Fruit fly (Drosophila melanogaster): ENCODE data around the gene CG45060.

Gene CG45060

dm6 chrX:9875948-9876853 is 7.8 kb upstream of the CG45060 start, which contains the start of gene CG15247 (continued):
- TF ChIP-seq bab2 (GFP tag; optimal IDR thresholded peaks at IDR 0.05): peak; percentile 73
- TF ChIP-seq Atf-2 (GFP tag; optimal IDR thresholded peaks at IDR 0.05): peak; percentile 51
- no peak for TF ChIP-seq Lim3 (GFP tag; IDR thresholded peaks at IDR 0.05)
- no peak for TF ChIP-seq CG15073 (GFP tag; optimal IDR thresholded peaks at IDR 0.05)
- peak; percentile 63 for TF ChIP-seq CG8388 (GFP tag; optimal IDR thresholded peaks at IDR 0.05)
- TF ChIP-seq dati (GFP tag; IDR thresholded peaks at IDR 0.05): no peak
- no peak for TF ChIP-seq lov (optimal IDR thresholded peaks at IDR 0.05)
- peak; percentile 55; the same call in 1 of the 3 replicates for TF ChIP-seq lov (GFP tag; IDR thresholded peaks at IDR 0.05)
- TF ChIP-seq CG12236 (GFP tag; optimal IDR thresholded peaks at IDR 0.05): peak; percentile 13
- peak; percentile 50 for TF ChIP-seq CG7786 (GFP tag; optimal IDR thresholded peaks at IDR 0.05)
- peak; percentile 33 for TF ChIP-seq CG8089 (GFP tag; optimal IDR thresholded peaks at IDR 0.05)
- peak; percentile 71 for TF ChIP-seq croc (GFP tag; conservative IDR thresholded peaks at IDR 0.05)
- peak; percentile 62 for TF ChIP-seq CG12219 (GFP tag; optimal IDR thresholded peaks at IDR 0.05)
- peak; percentile 50 for TF ChIP-seq Chrac-16 (GFP tag; optimal IDR thresholded peaks at IDR 0.05)
- TF ChIP-seq CG10321 (GFP tag; IDR thresholded peaks at IDR 0.05): no peak
- peak; percentile 71 for TF ChIP-seq Dip3 (GFP tag; optimal IDR thresholded peaks at IDR 0.05)
- TF ChIP-seq crol (GFP tag; IDR thresholded peaks at IDR 0.05): peak; percentile 82
- TF ChIP-seq CG42726 (GFP tag; IDR thresholded peaks at IDR 0.05; ENCODE audit: partially characterized antibody): no peak
- TF ChIP-seq hth (optimal IDR thresholded peaks at IDR 0.05): no peak
- peak; percentile 65 for TF ChIP-seq CG8765 (GFP tag; IDR thresholded peaks at IDR 0.05)
- peak; percentile 68 for TF ChIP-seq B-H2 (GFP tag; optimal IDR thresholded peaks at IDR 0.05)
- no peak for TF ChIP-seq ftz-f1 (GFP tag; optimal IDR thresholded peaks at IDR 0.05)
- TF ChIP-seq ERR (GFP tag; optimal IDR thresholded peaks at IDR 0.05): no peak
- TF ChIP-seq CG30431 (GFP tag; optimal IDR thresholded peaks at IDR 0.05): peak; percentile 22
- TF ChIP-seq CG14441 (GFP tag; IDR thresholded peaks at IDR 0.05): peak; percentile 82
- peak in 1 of 2 experiments; percentile 16 for TF ChIP-seq Eip74EF (GFP tag; optimal IDR thresholded peaks at IDR 0.05)
- peak; percentile 0 for TF ChIP-seq CG17568 (GFP tag; optimal IDR thresholded peaks at IDR 0.05)
- TF ChIP-seq gcm2 (GFP tag; optimal IDR thresholded peaks at IDR 0.05): no peak
- TF ChIP-seq HmgD (GFP tag; optimal IDR thresholded peaks at IDR 0.05): no peak
- no peak for TF ChIP-seq Stat92E (GFP tag; optimal IDR thresholded peaks at IDR 0.05)
- TF ChIP-seq Atf3 (GFP tag; optimal IDR thresholded peaks at IDR 0.05): peak; percentile 11
- no peak for TF ChIP-seq corto (GFP tag; optimal IDR thresholded peaks at IDR 0.05)
- no peak for TF ChIP-seq Elba2 (GFP tag; optimal IDR thresholded peaks at IDR 0.05)
- no peak for TF ChIP-seq CG9876 (GFP tag; optimal IDR thresholded peaks at IDR 0.05)
- no peak for TF ChIP-seq hbn (GFP tag; IDR thresholded peaks at IDR 0.05; ENCODE audit: partially characterized antibody)
- peak; percentile 31; the same call in 1 of the 2 replicates for TF ChIP-seq Gsc (GFP tag; IDR thresholded peaks at IDR 0.05)
- TF ChIP-seq CG1602 (GFP tag; optimal IDR thresholded peaks at IDR 0.05): peak; percentile 69
- peak; percentile 70 for TF ChIP-seq CG14050 (GFP tag; IDR thresholded peaks at IDR 0.05)
- peak; percentile 22 for TF ChIP-seq kah (GFP tag; optimal IDR thresholded peaks at IDR 0.05)
- TF ChIP-seq CG6272 (GFP tag; IDR thresholded peaks at IDR 0.05): peak; percentile 55
- TF ChIP-seq onecut (GFP tag; IDR thresholded peaks at IDR 0.05): peak; percentile 73
- peak; percentile 71 for TF ChIP-seq Gug (GFP tag; IDR thresholded peaks at IDR 0.05)
- peak; percentile 56; the same call in 1 of the 2 replicates for TF ChIP-seq Nf-YA (GFP tag; IDR thresholded peaks at IDR 0.05)
- TF ChIP-seq chn (GFP tag; optimal IDR thresholded peaks at IDR 0.05): no peak
- TF ChIP-seq CG4424 (GFP tag; optimal IDR thresholded peaks at IDR 0.05): peak; percentile 76
- TF ChIP-seq tup (GFP tag; optimal IDR thresholded peaks at IDR 0.05): no peak
- TF ChIP-seq Sox100B (GFP tag; optimal IDR thresholded peaks at IDR 0.05): peak; percentile 66
- peak; percentile 1 for TF ChIP-seq CG31388 (GFP tag; optimal IDR thresholded peaks at IDR 0.05)
- 0 out of 2 replicates have a peak, but pooled peaks have one; percentile 16 for TF ChIP-seq ham (GFP tag; IDR thresholded peaks at IDR 0.05)
- TF ChIP-seq CG13296 (GFP tag; optimal IDR thresholded peaks at IDR 0.05): peak; percentile 66

Measured in whole organism, embryonic.